Worm (Caenorhabditis elegans): ENCODE measurements around the gene his-48.

his-48 gene

ce11 chrIV:11317119-11317518, 7.4 kb upstream of the his-48 start, which contains the start of gene gspd-1:
Gene gspd-1, plus strand, starts transcription at chrIV:11317419.
- TF ChIP-seq sptf-1 (tag; optimal IDR thresholded peaks at IDR 0.05) (no peak), flh-1 (GFP tag; optimal IDR thresholded peaks at IDR 0.05) (no peak), nhr-2 (tag; optimal IDR thresholded peaks at IDR 0.05) (no peak), bed-3 (GFP tag; optimal IDR thresholded peaks at IDR 0.05) (no peak), M03D4.4 (tag; optimal IDR thresholded peaks at IDR 0.05) (no peak), blmp-1 (tag; optimal IDR thresholded peaks at IDR 0.05) (no peak), ceh-43 (GFP tag; optimal IDR thresholded peaks at IDR 0.05) (no peak)

ce11 chrIV:11319884-11320362, 4.6 kb upstream of the his-48 start, which contains the start of gene B0035.18:
Gene B0035.18, plus strand, starts transcription at chrIV:11320312.
- TF ChIP-seq nhr-12 (tag; optimal IDR thresholded peaks at IDR 0.05) (no peak), nhr-2 (tag; optimal IDR thresholded peaks at IDR 0.05) (no peak)

- TF ChIP-seq elt-1 (tag; optimal IDR thresholded peaks at IDR 0.05; ENCODE audit: borderline replicate concordance, insufficient read depth) (no peak), pha-4 (tag; optimal IDR thresholded peaks at IDR 0.05) (no peak), elt-3 (tag; optimal IDR thresholded peaks at IDR 0.05) (no peak), mep-1 (tag; optimal IDR thresholded peaks at IDR 0.05) (no peak), nhr-28 (tag; optimal IDR thresholded peaks at IDR 0.05) (no peak), ceh-83 (GFP tag; optimal IDR thresholded peaks at IDR 0.05) (no peak), snpc-4 (tag; optimal IDR thresholded peaks at IDR 0.05) (no peak), lin-13 (tag; optimal IDR thresholded peaks at IDR 0.05) (no peak), lin-32 (GFP tag; optimal IDR thresholded peaks at IDR 0.05) (no peak), hlh-1 (tag; optimal IDR thresholded peaks at IDR 0.05) (no peak), sptf-1 (tag; optimal IDR thresholded peaks at IDR 0.05) (no peak), drap-1 (GFP tag; optimal IDR thresholded peaks at IDR 0.05) (no peak), nhr-76 (tag; optimal IDR thresholded peaks at IDR 0.05) (no peak), M03D4.4 (tag; optimal IDR thresholded peaks at IDR 0.05) (no peak), unc-120 (tag; optimal IDR thresholded peaks at IDR 0.05; ENCODE audit: poor library complexity, severe bottlenecking) (no peak), ceh-39 (tag; optimal IDR thresholded peaks at IDR 0.05) (no peak), ham-2 (GFP tag; optimal IDR thresholded peaks at IDR 0.05) (no peak), cnd-1 (tag; optimal IDR thresholded peaks at IDR 0.05) (no peak), blmp-1 (tag; optimal IDR thresholded peaks at IDR 0.05) (no peak)
Measured at ce11 chrIV:11320500-11320899, 4.0 kb upstream of the his-48 start, which contains the start of gene edg-1. Gene edg-1, plus strand, starts transcription at chrIV:11320800.

- TF ChIP-seq mab-5 (tag; optimal IDR thresholded peaks at IDR 0.05) (no peak), hlh-1 (tag; optimal IDR thresholded peaks at IDR 0.05) (no peak), lin-32 (GFP tag; optimal IDR thresholded peaks at IDR 0.05) (no peak), ces-1 (GFP tag; optimal IDR thresholded peaks at IDR 0.05) (no peak), tbx-8 (GFP tag; optimal IDR thresholded peaks at IDR 0.05) (no peak), snpc-4 (tag; optimal IDR thresholded peaks at IDR 0.05) (no peak), bed-3 (GFP tag; optimal IDR thresholded peaks at IDR 0.05) (no peak)
Measured at ce11 chrIV:11323666-11324065, 879 bp upstream of the his-48 start.

ce11 chrIV:11326939-11327565, 2.5 kb downstream of the his-48 start, which contains the start of gene B0035.21:
Gene B0035.21, plus strand, starts transcription at chrIV:11327260.
- TF ChIP-seq nhr-28 (tag; optimal IDR thresholded peaks at IDR 0.05), result no peak
- no peak for TF ChIP-seq hlh-1 (tag; optimal IDR thresholded peaks at IDR 0.05)
- no peak for TF ChIP-seq zip-8 (tag; optimal IDR thresholded peaks at IDR 0.05)
- no peak for TF ChIP-seq elt-3 (tag; optimal IDR thresholded peaks at IDR 0.05)
- no peak for TF ChIP-seq ceh-39 (tag; optimal IDR thresholded peaks at IDR 0.05)
- no peak for TF ChIP-seq sem-2 (GFP tag; optimal IDR thresholded peaks at IDR 0.05)
- no peak for TF ChIP-seq lsy-2 (tag; optimal IDR thresholded peaks at IDR 0.05)
- no peak for TF ChIP-seq bed-3 (GFP tag; optimal IDR thresholded peaks at IDR 0.05)
- TF ChIP-seq ham-2 (GFP tag; optimal IDR thresholded peaks at IDR 0.05), result no peak
- TF ChIP-seq unc-120 (tag; optimal IDR thresholded peaks at IDR 0.05; ENCODE audit: poor library complexity, severe bottlenecking), result no peak
- no peak for TF ChIP-seq nhr-2 (tag; optimal IDR thresholded peaks at IDR 0.05)
- TF ChIP-seq flh-1 (GFP tag; optimal IDR thresholded peaks at IDR 0.05), result no peak
- TF ChIP-seq blmp-1 (tag; optimal IDR thresholded peaks at IDR 0.05), result no peak
